Fruit fly (Drosophila melanogaster) Kc167 (cell line): ENCODE results near the gene Msp300.

Experiments
- Myc ChIP-seq: fragments of >200 bp; optimal IDR thresholded peaks from 2 replicates; lab custom pipeline; 2017; ENCODE audit warnings: missing external identifiers
- Sin3A ChIP-seq: fragments of >200 bp; optimal IDR thresholded peaks from 2 replicates; lab custom pipeline; 2018; ENCODE audit warnings: missing external identifiers
- h ChIP-seq: fragments of >200 bp; optimal IDR thresholded peaks from 3 replicates; lab custom pipeline; 2018; ENCODE audit warnings: missing external identifiers
- insv ChIP-seq: fragments of >200 bp; optimal IDR thresholded peaks from 3 replicates; lab custom pipeline; 2018; ENCODE audit warnings: missing external identifiers
- psq ChIP-seq: fragments of >200 bp; optimal IDR thresholded peaks from 2 replicates; lab custom pipeline; 2017; ENCODE audit warnings: missing external identifiers
- ttk ChIP-seq: sonication (Bioruptor generic); optimal IDR thresholded peaks from 2 replicates; lab custom pipeline; 2017; ENCODE audit warnings: missing external identifiers

The Msp300 gene

DNA sequence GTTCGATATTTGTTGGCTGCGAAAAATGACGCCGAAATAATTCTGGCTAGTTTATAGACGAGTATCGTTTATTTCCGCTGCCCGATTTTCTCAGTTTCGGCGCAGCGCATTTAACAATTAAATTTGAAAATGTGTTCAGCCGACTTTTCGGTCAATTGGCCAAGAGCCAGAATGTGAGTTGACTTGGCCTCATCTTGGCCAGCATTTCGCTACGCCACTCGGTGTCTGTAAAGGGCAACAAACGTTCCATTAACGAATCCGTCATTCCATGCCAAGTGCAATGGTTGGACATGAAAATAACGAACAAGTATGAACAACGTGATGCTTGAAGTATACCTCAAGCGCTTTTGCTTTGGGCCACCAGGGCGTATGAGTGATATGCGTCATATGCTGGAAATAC lies 52.4 kb downstream of the Msp300 start:
- TF ChIP-seq insv (lab: Kevin White, UChicago) (no peak), Sin3A (lab: Kevin White, UChicago) (no peak), Myc (no peak), ttk (lab: Kevin White, UChicago) (no peak), h (no peak), psq (lab: Kevin White, UChicago) (no peak)

DNA sequence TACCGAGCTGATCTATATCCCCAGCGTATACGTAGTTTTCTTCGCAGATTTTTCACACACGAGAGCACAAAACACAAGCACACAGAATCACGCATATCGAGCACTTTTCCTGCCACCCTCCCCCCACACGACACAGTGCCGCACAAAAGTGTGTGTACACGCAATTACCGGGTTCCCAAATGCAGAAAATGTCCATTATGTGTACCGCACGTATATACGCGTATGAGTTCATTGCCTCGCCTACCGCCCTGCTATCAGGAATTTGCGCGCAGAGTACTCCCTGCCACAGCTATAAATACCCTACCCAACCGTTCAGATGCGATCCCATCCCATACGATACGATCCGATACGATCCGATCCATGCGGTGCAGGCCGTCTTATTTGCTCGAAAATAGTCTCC lies 85.9 kb downstream of the Msp300 start:
- TF ChIP-seq Sin3A (lab: Kevin White, UChicago) (no peak), Myc (no peak), ttk (lab: Kevin White, UChicago) (no peak), h (no peak), insv (lab: Kevin White, UChicago) (no peak), psq (lab: Kevin White, UChicago) (no peak)

dm6 chr2L:5195639-5196038 lies 95.0 kb downstream of the Msp300 start:
- TF ChIP-seq h: no peak
- TF ChIP-seq psq (lab: Kevin White, UChicago): no peak
- no peak for TF ChIP-seq Sin3A (lab: Kevin White, UChicago)
- no peak for TF ChIP-seq Myc
- no peak for TF ChIP-seq ttk (lab: Kevin White, UChicago)
- no peak for TF ChIP-seq insv (lab: Kevin White, UChicago)

DNA sequence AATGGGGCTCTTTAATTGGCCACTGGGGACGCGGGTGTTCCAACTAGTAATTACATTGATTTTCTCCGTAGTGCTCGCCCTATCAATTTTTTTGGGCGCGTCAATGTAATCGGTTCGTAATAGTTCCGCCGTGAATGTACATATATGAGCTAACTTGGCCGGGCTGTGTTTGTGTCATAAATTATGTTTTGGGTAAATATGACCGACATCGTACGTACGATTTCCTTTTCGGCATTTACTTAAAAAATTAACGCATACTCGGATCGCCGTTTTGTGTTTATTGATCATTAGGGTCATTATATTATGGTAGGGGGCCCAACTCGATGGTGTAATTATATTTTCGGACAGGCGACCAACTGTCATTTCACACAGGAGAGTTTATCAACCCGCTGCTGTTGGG lies 96.0 kb downstream of the Msp300 start:
- TF ChIP-seq Myc (no peak), Sin3A (lab: Kevin White, UChicago) (no peak), insv (lab: Kevin White, UChicago) (no peak)

DNA sequence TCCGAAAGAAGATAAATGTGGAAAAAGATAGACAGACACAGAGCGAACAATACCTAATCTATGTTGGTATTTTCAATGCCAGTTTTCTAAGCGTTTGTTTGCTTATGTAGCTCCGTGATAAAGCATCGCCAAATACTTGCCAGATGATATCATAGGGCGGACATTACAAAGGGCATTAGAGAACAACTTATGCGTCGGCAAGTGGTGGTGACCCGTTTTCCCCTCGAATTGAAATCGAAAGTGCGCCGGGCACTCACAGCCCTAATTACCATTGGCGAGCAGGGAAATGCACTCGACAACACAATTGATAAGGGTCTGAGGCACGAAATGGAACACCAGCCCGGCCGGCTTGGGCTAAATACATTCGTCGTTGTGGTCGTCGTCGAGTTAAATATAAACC lies 96.5 kb downstream of the Msp300 start:
- TF ChIP-seq psq (lab: Kevin White, UChicago): no peak
- no peak for TF ChIP-seq insv (lab: Kevin White, UChicago)

DNA sequence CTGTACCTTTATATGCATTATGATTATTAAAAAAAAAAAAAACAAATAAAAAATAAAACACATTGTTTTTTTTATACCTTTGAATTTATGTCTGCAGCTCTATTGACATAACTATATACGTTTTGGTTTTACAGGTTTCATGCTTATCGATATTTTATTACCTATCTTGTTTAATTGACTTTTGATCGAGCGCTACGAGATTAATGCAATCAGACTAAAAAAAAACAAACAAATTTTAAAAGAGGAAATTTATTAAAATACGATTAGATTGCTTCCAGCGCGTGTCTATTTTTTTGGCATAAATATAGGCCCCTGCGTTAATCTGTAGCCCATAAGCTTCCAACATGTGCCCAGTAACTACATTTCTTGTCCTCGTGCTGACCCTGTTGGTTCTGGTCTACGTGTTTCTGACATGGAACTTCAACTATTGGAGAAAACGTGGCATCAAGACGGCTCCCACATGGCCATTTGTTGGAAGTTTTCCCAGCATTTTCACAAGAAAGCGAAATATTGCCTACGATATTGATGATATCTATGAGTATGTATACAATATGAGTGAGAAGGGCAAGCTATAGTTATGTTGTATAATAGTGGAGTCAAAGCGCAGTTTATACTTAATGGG lies 106.4 kb downstream of the Msp300 start, which contains the start of gene Cyp28d2:
Cyp28d2 (plus strand) TSS at position 304 of the 622 bp plus-strand sequence.
- TF ChIP-seq h (no peak), ttk (lab: Kevin White, UChicago) (no peak)

DNA sequence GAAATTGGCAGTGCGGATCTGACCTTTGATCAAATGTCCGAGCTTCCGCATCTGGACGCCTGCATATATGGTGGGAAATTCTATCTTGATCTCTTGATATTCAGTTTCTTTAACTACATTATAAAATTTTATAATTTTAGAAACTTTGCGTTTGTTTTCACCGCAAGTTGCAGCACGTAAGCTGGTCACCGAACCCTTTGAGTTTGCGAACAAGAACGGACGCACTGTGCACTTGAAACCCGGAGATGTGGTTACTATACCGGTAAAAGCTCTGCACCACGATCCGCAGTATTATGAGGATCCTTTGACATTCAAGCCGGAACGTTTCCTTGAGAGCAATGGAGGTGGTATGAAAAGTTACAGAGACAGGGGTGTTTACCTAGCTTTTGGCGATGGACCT lies 107.9 kb downstream of the Msp300 start:
- TF ChIP-seq psq (lab: Kevin White, UChicago) (no peak), Sin3A (lab: Kevin White, UChicago) (no peak), ttk (lab: Kevin White, UChicago) (no peak), Myc (no peak), insv (lab: Kevin White, UChicago) (no peak), h (no peak)

DNA sequence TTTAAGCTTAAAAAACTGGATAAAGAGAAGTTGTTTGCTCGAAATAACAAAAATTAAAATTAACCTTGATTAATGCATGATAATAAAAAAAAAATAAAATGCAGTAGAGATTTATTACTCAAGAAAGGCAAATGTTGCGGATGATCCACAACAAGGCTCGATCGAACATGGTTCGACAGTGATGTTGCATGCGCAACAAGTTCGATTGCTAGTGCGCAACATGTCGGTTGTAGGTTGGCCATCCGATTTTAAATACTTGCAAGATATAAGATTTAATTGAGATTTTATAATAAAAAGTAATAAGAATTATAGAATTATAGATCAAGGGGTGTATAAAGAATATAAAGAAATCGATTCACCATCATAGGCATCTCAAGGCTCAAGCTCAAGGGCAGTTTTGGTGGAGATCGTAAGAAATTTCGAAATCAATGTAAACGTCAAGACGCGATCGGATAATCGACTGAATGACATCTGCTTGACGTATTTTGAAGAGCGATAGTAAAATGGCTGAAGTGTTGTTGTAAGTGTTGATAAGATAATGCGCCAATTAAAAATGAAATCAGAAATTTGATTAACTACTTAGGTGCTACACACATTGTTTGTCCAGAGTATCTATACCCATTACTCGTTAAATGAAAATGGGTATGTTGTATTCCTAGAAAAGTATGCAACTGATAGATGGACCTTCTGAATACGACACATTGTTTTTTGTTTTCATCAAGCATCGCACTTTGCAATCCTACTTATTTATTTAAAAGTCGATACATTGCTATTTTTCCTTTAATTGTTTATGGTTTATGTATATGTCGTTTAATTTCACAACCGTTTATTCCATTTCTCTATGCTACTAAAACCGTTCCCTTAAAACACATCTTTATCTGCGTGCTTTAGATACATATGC lies 108.8 kb downstream of the Msp300 start:
- TF ChIP-seq insv (lab: Kevin White, UChicago) (no peak), h (no peak), Myc (no peak), Sin3A (lab: Kevin White, UChicago) (no peak), ttk (lab: Kevin White, UChicago) (no peak), psq (lab: Kevin White, UChicago) (no peak)

- TF ChIP-seq psq (lab: Kevin White, UChicago) (no peak), Sin3A (lab: Kevin White, UChicago) (no peak)
These were observed 109.4 kb downstream of the Msp300 start, which contains the start of gene Cyp28d1 for dm6 chr2L:5210145-5210504. Gene Cyp28d1, plus strand, starts transcription at chr2L:5210460.

- TF ChIP-seq Myc: no peak
- no peak for TF ChIP-seq insv (lab: Kevin White, UChicago)
- no peak for TF ChIP-seq Sin3A (lab: Kevin White, UChicago)
- TF ChIP-seq psq (lab: Kevin White, UChicago): no peak
- no peak for TF ChIP-seq h
- TF ChIP-seq ttk (lab: Kevin White, UChicago): no peak
These were observed 110.3 kb downstream of the Msp300 start for dm6 chr2L:5210946-5211345.

dm6 chr2L:5214981-5215380 lies 114.3 kb downstream of the Msp300 start, which contains the start of gene CG7742:
Gene CG7742, minus strand, starts transcription at chr2L:5215081.
- TF ChIP-seq h: no peak
- TF ChIP-seq Sin3A (lab: Kevin White, UChicago): no peak
- no peak for TF ChIP-seq ttk (lab: Kevin White, UChicago)
- no peak for TF ChIP-seq insv (lab: Kevin White, UChicago)
- TF ChIP-seq psq (lab: Kevin White, UChicago): no peak
- no peak for TF ChIP-seq Myc

DNA sequence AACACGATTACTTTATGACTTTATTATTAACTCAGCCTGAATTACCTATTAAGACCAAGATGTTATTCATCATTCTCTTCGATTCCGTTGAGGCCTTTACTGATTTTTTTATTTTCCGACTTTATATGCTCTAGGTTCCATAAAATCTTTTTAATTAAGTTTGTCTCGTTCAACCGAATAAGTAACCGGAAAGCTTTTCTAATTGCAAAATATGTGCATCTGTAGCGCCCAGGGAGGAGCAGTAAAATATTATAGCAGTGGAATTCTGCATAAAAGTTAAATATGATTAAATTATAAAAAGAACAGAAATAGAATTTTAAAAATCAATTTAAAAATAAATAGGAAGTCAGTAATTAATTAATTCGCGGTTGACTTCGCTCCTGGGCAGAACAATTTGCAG lies 115.8 kb downstream of the Msp300 start, which contains the start of the genes CG14034 and TpnC25D:
CG14034 (minus strand) TSS at position 101 of the 400 bp plus-strand sequence.
TpnC25D (plus strand) TSS at position 260 of the 400 bp plus-strand sequence.
- no peak for TF ChIP-seq insv (lab: Kevin White, UChicago)
- TF ChIP-seq ttk (lab: Kevin White, UChicago): no peak
- TF ChIP-seq Myc: no peak
- TF ChIP-seq psq (lab: Kevin White, UChicago): no peak
